Fruit fly (Drosophila melanogaster) whole organism, pupa: ENCODE data around the gene Peritrophin-15b.

Experiments used
- CG10348 ChIP-seq: fragments of 200-800 bp; sonication (Bioruptor generic); IDR thresholded peaks from 2 replicates; pipeline ENCODE4 v1.3.6; 2022; ENCODE audit warnings: missing biosample characterization, missing genetic modification characterization
- CG12605 ChIP-seq: fragments of 200-800 bp; sonication (Bioruptor generic); IDR thresholded peaks from 2 replicates; pipeline ENCODE4 v1.3.6; 2022; ENCODE audit warnings: missing biosample characterization, missing genetic modification characterization
- CG13204 ChIP-seq: fragments of 200-800 bp; sonication (Bioruptor generic); optimal IDR thresholded peaks from 2 replicates; lab custom pipeline; 2018; ENCODE audit warnings: missing biosample characterization, mild to moderate bottlenecking, missing genetic modification characterization, moderate library complexity
- CG14655 ChIP-seq: fragments of 200-800 bp; sonication (Bioruptor generic); optimal IDR thresholded peaks from 3 replicates; lab custom pipeline; 2017; ENCODE audit warnings: mild to moderate bottlenecking, missing biosample characterization, missing genetic modification reagents, missing genetic modification characterization
- CG15710 ChIP-seq: fragments of 200-800 bp; sonication (Bioruptor generic); optimal IDR thresholded peaks from 2 replicates; lab custom pipeline; 2018; ENCODE audit warnings: missing biosample characterization, mild to moderate bottlenecking, missing genetic modification characterization, moderate library complexity
- CG17806 ChIP-seq: fragments of 200-800 bp; sonication (Bioruptor generic); optimal IDR thresholded peaks from 2 replicates; lab custom pipeline; 2018; ENCODE audit warnings: missing biosample characterization, mild to moderate bottlenecking, missing genetic modification characterization, moderate library complexity
- CG32121 ChIP-seq: fragments of 200-800 bp; sonication (Bioruptor generic); IDR thresholded peaks from 2 replicates; pipeline ENCODE4 v1.3.6; 2022; ENCODE audit warnings: missing biosample characterization, missing genetic modification characterization
- CG34367 ChIP-seq: fragments of 200-800 bp; sonication (Bioruptor generic); optimal IDR thresholded peaks from 2 replicates; lab custom pipeline; 2018; ENCODE audit warnings: missing biosample characterization, mild to moderate bottlenecking, missing genetic modification characterization
- CG4496 ChIP-seq: fragments of 200-800 bp; sonication (Bioruptor generic); IDR thresholded peaks from 3 replicates; pipeline ENCODE4 v1.3.6; 2022; ENCODE audit warnings: missing biosample characterization, missing genetic modification characterization
- CG8159 ChIP-seq: fragments of 200-800 bp; sonication (Bioruptor generic); optimal IDR thresholded peaks from 3 replicates; lab custom pipeline; 2018; ENCODE audit warnings: missing biosample characterization, mild to moderate bottlenecking, missing genetic modification characterization, moderate library complexity
- CG8301 ChIP-seq: fragments of 200-800 bp; sonication (Bioruptor generic); optimal IDR thresholded peaks from 2 replicates; lab custom pipeline; 2018; ENCODE audit warnings: missing biosample characterization, mild to moderate bottlenecking, missing genetic modification characterization
- CG9948 ChIP-seq: fragments of 200-800 bp; sonication (Bioruptor generic); optimal IDR thresholded peaks from 2 replicates; lab custom pipeline; 2018; ENCODE audit warnings: missing biosample characterization, mild to moderate bottlenecking, missing genetic modification characterization, moderate library complexity
- D1 ChIP-seq: fragments of 200-800 bp; sonication (Bioruptor generic); optimal IDR thresholded peaks from 2 replicates; lab custom pipeline; 2018; ENCODE audit warnings: missing biosample characterization, mild to moderate bottlenecking, missing genetic modification characterization, moderate library complexity
- EcR ChIP-seq: fragments of 200-800 bp; sonication (Bioruptor generic); optimal IDR thresholded peaks from 3 replicates; lab custom pipeline; 2019; ENCODE audit warnings: missing biosample characterization, missing genetic modification characterization, mild to moderate bottlenecking, moderate library complexity, missing genetic modification reagents
- Ets98B ChIP-seq: fragments of 200-800 bp; sonication (Bioruptor generic); IDR thresholded peaks from 2 replicates; pipeline ENCODE4 v1.3.6; 2022; ENCODE audit warnings: missing biosample characterization, missing genetic modification characterization
- Pif1A ChIP-seq: fragments of 200-800 bp; sonication (Bioruptor generic); optimal IDR thresholded peaks from 3 replicates; lab custom pipeline; 2016; ENCODE audit warnings: missing biosample characterization, missing genetic modification characterization
- Pif1B ChIP-seq: fragments of 200-800 bp; sonication (Bioruptor generic); optimal IDR thresholded peaks from 3 replicates; lab custom pipeline; 2016; ENCODE audit warnings: missing biosample characterization, missing genetic modification characterization
- Snoo ChIP-seq: fragments of 200-800 bp; sonication (Bioruptor generic); optimal IDR thresholded peaks from 3 replicates; lab custom pipeline; 2017; ENCODE audit warnings: missing biosample characterization, mild to moderate bottlenecking, missing genetic modification characterization, inconsistent platforms
- fd96Ca ChIP-seq: fragments of 200-800 bp; sonication (Bioruptor generic); IDR thresholded peaks from 3 replicates; pipeline ENCODE4 v1.3.6; 2022; ENCODE audit warnings: missing biosample characterization, missing genetic modification characterization
- gl ChIP-seq: fragments of 200-800 bp; sonication (Bioruptor generic); optimal IDR thresholded peaks from 2 replicates; lab custom pipeline; 2018; ENCODE audit warnings: missing biosample characterization, mild to moderate bottlenecking, missing genetic modification characterization
- rn ChIP-seq: fragments of 200-800 bp; sonication (Bioruptor generic); IDR thresholded peaks from 2 replicates; pipeline ENCODE4 v1.3.6; 2022; ENCODE audit warnings: missing biosample characterization, missing genetic modification characterization

Peritrophin-15b gene

DNA sequence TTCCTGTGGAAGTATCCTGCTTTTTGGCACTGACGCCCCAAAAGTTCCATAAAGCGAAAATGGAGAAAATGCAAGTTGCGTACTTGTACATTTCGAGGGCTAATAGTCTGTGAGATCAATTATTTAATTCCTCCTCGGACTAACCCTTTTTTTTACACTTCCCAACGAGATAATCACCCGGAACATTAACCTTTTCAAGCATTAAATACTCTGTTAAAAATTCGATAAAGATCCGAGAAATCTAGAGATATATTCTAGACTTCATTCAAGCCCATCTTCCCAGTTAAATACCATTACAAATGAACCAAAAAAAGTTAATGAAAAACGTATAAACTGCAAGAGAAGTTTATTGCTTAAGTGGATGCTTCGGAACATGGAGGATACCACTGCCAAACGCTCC is 560 bp downstream of the Peritrophin-15b start, which contains the start of gene lectin-29Ca:
Gene lectin-29Ca (minus strand): TSS at position 101 of the 400 bp plus-strand sequence.
- no peak for TF ChIP-seq EcR (GFP tag; lab: Kevin White, UChicago)
- TF ChIP-seq Ets98B (GFP tag; lab: Robert Waterston, UW), result no peak
- TF ChIP-seq CG8301 (tag; lab: Kevin White, UChicago), result no peak
- TF ChIP-seq Pif1A (GFP tag; lab: Kevin White, UChicago), result no peak
- TF ChIP-seq rn (GFP tag; lab: Robert Waterston, UW), result no peak
- no peak for TF ChIP-seq Snoo
- no peak for TF ChIP-seq CG12605 (GFP tag; lab: Robert Waterston, UW)
- TF ChIP-seq CG13204 (GFP tag; lab: Kevin White, UChicago), result no peak
- TF ChIP-seq CG34367 (tag; lab: Kevin White, UChicago), result no peak
- TF ChIP-seq, all 21 proteins: peak for 0

dm6 chr2L:8393122-8393521 is 1.6 kb downstream of the Peritrophin-15b start, which contains the start of gene Acp29AB:
Acp29AB (minus strand) TSS chr2L:8393222.
- TF ChIP-seq CG34367 (tag; lab: Kevin White, UChicago), result no peak
- TF ChIP-seq Pif1A (GFP tag; lab: Kevin White, UChicago), result no peak
- TF ChIP-seq D1 (tag; lab: Kevin White, UChicago), result no peak
- no peak for TF ChIP-seq Snoo
- no peak for TF ChIP-seq EcR (GFP tag; lab: Kevin White, UChicago)
- TF ChIP-seq fd96Ca, result no peak
- TF ChIP-seq CG9948 (tag; lab: Kevin White, UChicago), result no peak
- no peak for TF ChIP-seq CG4496 (GFP tag; lab: Robert Waterston, UW)
- no peak for TF ChIP-seq CG8159 (tag; lab: Kevin White, UChicago)
- TF ChIP-seq CG8301 (tag; lab: Kevin White, UChicago), result no peak
- no peak for TF ChIP-seq gl (tag; lab: Kevin White, UChicago)
- TF ChIP-seq CG17806 (tag; lab: Kevin White, UChicago), result no peak
- no peak for TF ChIP-seq rn (GFP tag; lab: Robert Waterston, UW)
- TF ChIP-seq CG15710, result no peak
- no peak for TF ChIP-seq CG10348 (GFP tag; lab: Robert Waterston, UW)
- TF ChIP-seq Ets98B (GFP tag; lab: Robert Waterston, UW), result no peak
- TF ChIP-seq CG32121 (GFP tag; lab: Robert Waterston, UW), result no peak
- TF ChIP-seq CG14655 (GFP tag; lab: Kevin White, UChicago), result no peak

- no peak for TF ChIP-seq CG32121 (GFP tag; lab: Robert Waterston, UW)
- TF ChIP-seq, all 21 proteins: peak for 0
Measured at dm6 chr2L:8392298-8392697, 2.4 kb downstream of the Peritrophin-15b start, which contains the start of gene CG42820. CG42820 (minus strand) TSS chr2L:8392398.

DNA sequence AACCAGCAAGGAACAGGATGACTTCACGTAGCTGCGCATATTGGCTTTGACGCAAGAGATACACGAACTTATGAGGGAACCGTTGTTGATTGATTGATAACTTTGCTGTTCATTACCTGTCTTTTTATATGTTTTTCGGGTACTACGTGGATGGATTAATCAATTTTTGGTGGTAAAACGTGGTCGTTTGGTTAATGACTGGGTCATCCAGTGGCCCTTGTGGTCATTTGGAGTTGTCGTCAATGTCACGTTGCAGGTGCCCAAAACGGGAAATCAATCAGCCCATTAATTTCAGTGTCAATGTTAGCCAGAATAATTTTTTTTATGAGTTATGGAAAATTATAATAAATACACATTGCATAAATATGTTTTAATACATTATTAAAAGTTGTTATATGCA is 5.5 kb downstream of the Peritrophin-15b start, which contains the start of gene CG42819:
Gene CG42819 (minus strand): TSS at position 101 of the 400 bp plus-strand sequence.
- TF ChIP-seq CG17806 (tag; lab: Kevin White, UChicago) (no peak), CG15710 (no peak), CG10348 (GFP tag; lab: Robert Waterston, UW) (no peak), Snoo (no peak), CG8301 (tag; lab: Kevin White, UChicago) (no peak), EcR (GFP tag; lab: Kevin White, UChicago) (no peak), fd96Ca (no peak)

DNA sequence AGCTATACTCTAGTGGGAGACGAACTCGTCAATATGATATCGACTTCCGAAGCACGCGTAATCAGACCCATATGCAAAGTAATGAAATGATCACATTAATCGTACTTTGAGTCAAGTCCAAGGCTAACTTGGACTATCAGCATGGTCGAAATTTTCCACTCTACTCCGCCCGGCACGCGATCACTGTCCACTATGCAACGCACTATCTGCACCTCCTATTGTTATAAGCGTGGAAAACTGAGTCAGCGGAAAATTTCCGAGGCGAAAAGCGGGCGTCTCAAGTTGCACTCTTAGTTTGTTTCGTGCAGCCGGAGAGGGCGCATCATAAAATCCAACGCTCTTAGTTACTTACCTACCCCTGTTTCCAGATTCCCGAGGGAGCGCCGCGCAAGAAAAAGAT is 8.9 kb downstream of the Peritrophin-15b start:
- no peak for TF ChIP-seq gl (tag; lab: Kevin White, UChicago)
- TF ChIP-seq CG13204 (GFP tag; lab: Kevin White, UChicago), result no peak
- no peak for TF ChIP-seq CG32121 (GFP tag; lab: Robert Waterston, UW)
- TF ChIP-seq rn (GFP tag; lab: Robert Waterston, UW), result no peak
- TF ChIP-seq CG8159 (tag; lab: Kevin White, UChicago), result no peak
- no peak for TF ChIP-seq CG15710
- TF ChIP-seq CG34367 (tag; lab: Kevin White, UChicago), result no peak
- no peak for TF ChIP-seq Snoo
- TF ChIP-seq CG10348 (GFP tag; lab: Robert Waterston, UW), result no peak
- TF ChIP-seq EcR (GFP tag; lab: Kevin White, UChicago), result no peak
- no peak for TF ChIP-seq D1 (tag; lab: Kevin White, UChicago)
- TF ChIP-seq CG4496 (GFP tag; lab: Robert Waterston, UW), result no peak
- no peak for TF ChIP-seq CG12605 (GFP tag; lab: Robert Waterston, UW)

DNA sequence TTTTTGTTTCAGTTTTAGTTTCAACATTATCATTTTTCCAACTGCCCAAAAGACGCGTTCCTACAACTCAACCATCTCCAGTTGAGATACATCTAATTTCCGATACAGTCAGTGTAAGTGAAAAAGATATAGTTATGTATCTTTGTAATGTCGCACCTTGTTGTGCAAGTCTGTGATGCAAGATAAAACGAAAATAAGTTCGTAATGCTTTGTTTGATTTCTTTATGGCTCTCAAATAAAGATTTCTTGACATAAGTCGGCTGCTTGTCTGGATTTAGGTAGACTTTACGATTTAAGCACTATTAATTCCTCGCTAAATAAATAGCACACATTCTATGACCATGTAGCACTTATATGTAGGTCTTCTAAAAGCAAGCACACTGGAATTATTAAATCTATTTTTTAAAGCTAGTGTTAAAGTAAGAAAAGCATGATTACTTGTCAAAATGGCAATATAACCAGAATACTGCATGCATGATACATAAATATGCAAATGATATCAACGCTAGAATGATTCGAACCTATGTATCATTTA is 9.7 kb downstream of the Peritrophin-15b start:
- TF ChIP-seq Ets98B (GFP tag; lab: Robert Waterston, UW) (no peak), CG9948 (tag; lab: Kevin White, UChicago) (no peak), CG12605 (GFP tag; lab: Robert Waterston, UW) (no peak), CG8301 (tag; lab: Kevin White, UChicago) (no peak), EcR (GFP tag; lab: Kevin White, UChicago) (no peak), CG14655 (GFP tag; lab: Kevin White, UChicago) (no peak), Pif1B (GFP tag; lab: Kevin White, UChicago) (no peak), CG34367 (tag; lab: Kevin White, UChicago) (no peak), CG10348 (GFP tag; lab: Robert Waterston, UW) (no peak), CG17806 (tag; lab: Kevin White, UChicago) (no peak)
- TF ChIP-seq, all 21 proteins: peak for 0
